Fruit fly (Drosophila melanogaster): ENCODE measurements around the gene CG34456.

CG34456 gene

dm6 chr3L:9396704-9397103 is 34.8 kb downstream of the CG34456 start:
- TF ChIP-seq cnc (optimal IDR thresholded peaks at IDR 0.05) (no peak), CG1620 (GFP tag; optimal IDR thresholded peaks at IDR 0.05) (no peak), tj (GFP tag; optimal IDR thresholded peaks at IDR 0.05) (peak; percentile 37), pad (GFP tag; optimal IDR thresholded peaks at IDR 0.05) (no peak), Mnt (GFP tag; optimal IDR thresholded peaks at IDR 0.05) (no peak), CG33017 (tag; optimal IDR thresholded peaks at IDR 0.05) (no peak), ovo (GFP tag; optimal IDR thresholded peaks at IDR 0.05) (no peak)

DNA sequence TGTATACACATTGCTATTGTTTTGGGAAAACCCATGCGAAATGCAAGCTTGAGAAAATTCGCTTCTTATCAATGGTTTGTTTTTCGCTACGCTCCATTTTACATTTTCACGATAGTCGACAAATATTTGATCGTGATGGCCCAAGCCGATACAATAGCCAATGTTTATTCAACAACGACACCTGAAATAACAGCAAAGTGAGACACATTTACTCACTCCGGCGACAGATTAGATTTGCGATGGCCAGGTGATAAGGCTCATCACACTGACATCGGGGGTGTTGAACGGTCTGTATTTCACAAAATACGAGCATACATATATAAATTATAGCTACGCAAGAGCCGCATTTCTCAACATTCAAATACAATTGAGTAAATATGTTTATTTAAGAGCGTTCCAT is 35.2 kb downstream of the CG34456 start:
- TF ChIP-seq Hr96 (GFP tag; optimal IDR thresholded peaks at IDR 0.05): no peak
- peak; percentile 72 for TF ChIP-seq CG11617 (GFP tag; optimal IDR thresholded peaks at IDR 0.05)
- TF ChIP-seq CG33017 (tag; optimal IDR thresholded peaks at IDR 0.05): peak; percentile 76
- TF ChIP-seq Mnt (GFP tag; optimal IDR thresholded peaks at IDR 0.05): peak; percentile 77
- TF ChIP-seq CG5204 (GFP tag; optimal IDR thresholded peaks at IDR 0.05): no peak
- peak; percentile 68 for TF ChIP-seq CG14711 (tag; optimal IDR thresholded peaks at IDR 0.05)
- TF ChIP-seq pad (GFP tag; optimal IDR thresholded peaks at IDR 0.05): peak; percentile 74
- peak; percentile 69 for TF ChIP-seq CG1620 (GFP tag; optimal IDR thresholded peaks at IDR 0.05)
- TF ChIP-seq bab1 (GFP tag; optimal IDR thresholded peaks at IDR 0.05): peak; percentile 57
- TF ChIP-seq cnc (optimal IDR thresholded peaks at IDR 0.05): no peak
- TF ChIP-seq kay (GFP tag; ENCODE audit: borderline replicate concordance): peak; percentile 92
- TF ChIP-seq cic (GFP tag; optimal IDR thresholded peaks at IDR 0.05): peak; percentile 92
- TF ChIP-seq Crg-1 (GFP tag; optimal IDR thresholded peaks at IDR 0.05): peak; percentile 86
- TF ChIP-seq tj (GFP tag; optimal IDR thresholded peaks at IDR 0.05): no peak
- peak; percentile 92 for TF ChIP-seq CG7045 (GFP tag; optimal IDR thresholded peaks at IDR 0.05)
- TF ChIP-seq toe (GFP tag; optimal IDR thresholded peaks at IDR 0.05): peak; percentile 36
- peak; percentile 94 for TF ChIP-seq CG12768 (GFP tag; optimal IDR thresholded peaks at IDR 0.05)
- peak; percentile 88 for TF ChIP-seq CG7101 (tag; optimal IDR thresholded peaks at IDR 0.05)
- TF ChIP-seq Clk (GFP tag; optimal IDR thresholded peaks at IDR 0.05): peak; percentile 72
- TF ChIP-seq ovo (GFP tag; optimal IDR thresholded peaks at IDR 0.05): peak; percentile 93

dm6 chr3L:9398028-9398427 is 36.1 kb downstream of the CG34456 start:
- no peak for TF ChIP-seq Crg-1 (GFP tag; optimal IDR thresholded peaks at IDR 0.05)
- no peak for TF ChIP-seq CG14711 (tag; optimal IDR thresholded peaks at IDR 0.05)
- no peak for TF ChIP-seq CG7045 (GFP tag; optimal IDR thresholded peaks at IDR 0.05)
- no peak for TF ChIP-seq toe (GFP tag; optimal IDR thresholded peaks at IDR 0.05)
- TF ChIP-seq tj (GFP tag; optimal IDR thresholded peaks at IDR 0.05): no peak
- no peak for TF ChIP-seq Hr96 (GFP tag; optimal IDR thresholded peaks at IDR 0.05)
- TF ChIP-seq CG1620 (GFP tag; optimal IDR thresholded peaks at IDR 0.05): no peak
- TF ChIP-seq Mnt (GFP tag; optimal IDR thresholded peaks at IDR 0.05): no peak
- TF ChIP-seq ovo (GFP tag; optimal IDR thresholded peaks at IDR 0.05): no peak
- no peak for TF ChIP-seq pad (GFP tag; optimal IDR thresholded peaks at IDR 0.05)
- no peak for TF ChIP-seq CG7101 (tag; optimal IDR thresholded peaks at IDR 0.05)
- no peak for TF ChIP-seq CG33017 (tag; optimal IDR thresholded peaks at IDR 0.05)

DNA sequence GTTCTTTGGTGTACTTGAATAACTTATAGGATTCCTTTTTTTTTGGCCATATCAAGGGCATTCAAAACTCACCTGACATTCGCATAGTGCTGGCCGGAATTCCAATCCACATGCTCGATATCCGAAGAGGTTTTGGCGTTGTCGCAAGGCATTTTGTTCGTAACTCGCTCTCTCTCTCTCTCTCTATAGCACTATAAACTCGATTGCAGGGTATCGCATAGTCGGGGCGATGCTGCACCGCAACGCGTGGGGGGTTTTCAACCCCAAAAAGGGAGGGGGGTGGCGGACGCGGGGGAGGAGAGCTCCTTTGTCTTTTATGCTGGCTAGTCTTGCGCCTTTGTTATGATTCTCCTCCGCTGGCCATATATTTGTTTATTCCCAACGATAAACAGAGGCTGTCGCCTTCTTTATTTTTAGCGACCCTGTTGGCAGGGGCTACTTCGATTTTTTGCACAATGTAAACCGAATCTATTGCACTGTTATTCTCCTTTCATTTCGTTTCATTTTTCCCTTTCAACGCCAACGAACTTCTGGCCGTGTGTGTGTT is 36.6 kb downstream of the CG34456 start:
- TF ChIP-seq toe (GFP tag; optimal IDR thresholded peaks at IDR 0.05): no peak
- TF ChIP-seq CG7045 (GFP tag; optimal IDR thresholded peaks at IDR 0.05): peak; percentile 45
- no peak for TF ChIP-seq cic (GFP tag; optimal IDR thresholded peaks at IDR 0.05)

dm6 chr3L:9399013-9399750 is 37.3 kb downstream of the CG34456 start, which contains the start of gene CG4080:
CG4080 (minus strand) TSS chr3L:9399227.
- TF ChIP-seq pad (GFP tag; optimal IDR thresholded peaks at IDR 0.05): no peak
- TF ChIP-seq bab1 (GFP tag; optimal IDR thresholded peaks at IDR 0.05): peak; percentile 42
- peak; percentile 38 for TF ChIP-seq cic (GFP tag; optimal IDR thresholded peaks at IDR 0.05)
- TF ChIP-seq kay (GFP tag; ENCODE audit: borderline replicate concordance): peak; percentile 98
- no peak for TF ChIP-seq Hr96 (GFP tag; optimal IDR thresholded peaks at IDR 0.05)
- peak; percentile 49 for TF ChIP-seq CG1620 (GFP tag; optimal IDR thresholded peaks at IDR 0.05)
- TF ChIP-seq CG14711 (tag; optimal IDR thresholded peaks at IDR 0.05): peak; percentile 43
- TF ChIP-seq Mnt (GFP tag; optimal IDR thresholded peaks at IDR 0.05): peak; percentile 63
- peak; percentile 33 for TF ChIP-seq Crg-1 (GFP tag; optimal IDR thresholded peaks at IDR 0.05)
- peak; percentile 49 for TF ChIP-seq CG33017 (tag; optimal IDR thresholded peaks at IDR 0.05)
- no peak for TF ChIP-seq CG5204 (GFP tag; optimal IDR thresholded peaks at IDR 0.05)
- TF ChIP-seq tj (GFP tag; optimal IDR thresholded peaks at IDR 0.05): no peak
- TF ChIP-seq toe (GFP tag; optimal IDR thresholded peaks at IDR 0.05): no peak
- no peak for TF ChIP-seq CG12768 (GFP tag; optimal IDR thresholded peaks at IDR 0.05)
- peak; percentile 37 for TF ChIP-seq CG7101 (tag; optimal IDR thresholded peaks at IDR 0.05)
- no peak for TF ChIP-seq cnc (optimal IDR thresholded peaks at IDR 0.05)
- TF ChIP-seq ovo (GFP tag; optimal IDR thresholded peaks at IDR 0.05): peak; percentile 39
- no peak for TF ChIP-seq Clk (GFP tag; optimal IDR thresholded peaks at IDR 0.05)
- no peak for TF ChIP-seq CG7045 (GFP tag; optimal IDR thresholded peaks at IDR 0.05)
- peak; percentile 76 for TF ChIP-seq CG11617 (GFP tag; optimal IDR thresholded peaks at IDR 0.05)

DNA sequence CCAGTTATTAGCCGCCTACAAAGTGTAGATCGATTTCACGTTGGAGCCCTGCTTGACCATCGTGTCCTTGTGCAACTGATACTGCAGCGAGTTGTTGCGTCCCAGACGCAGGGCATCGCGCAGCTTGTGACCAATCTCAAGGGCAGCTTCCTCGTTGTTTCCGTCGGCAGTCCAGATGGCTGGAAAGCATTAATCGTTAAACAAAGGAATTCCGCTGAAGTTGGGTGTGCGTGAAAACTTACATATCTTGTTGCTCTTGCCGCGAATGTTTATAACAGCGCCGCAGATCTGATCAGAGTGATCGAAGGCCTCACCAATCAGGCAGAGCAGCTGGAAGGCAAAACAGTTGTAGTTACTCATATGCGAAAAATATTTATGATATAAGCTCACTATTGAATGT is 37.9 kb downstream of the CG34456 start:
- TF ChIP-seq CG7101 (tag; optimal IDR thresholded peaks at IDR 0.05): no peak
- TF ChIP-seq tj (GFP tag; optimal IDR thresholded peaks at IDR 0.05): no peak
- TF ChIP-seq cnc (optimal IDR thresholded peaks at IDR 0.05): no peak
- no peak for TF ChIP-seq Mnt (GFP tag; optimal IDR thresholded peaks at IDR 0.05)
- no peak for TF ChIP-seq CG33017 (tag; optimal IDR thresholded peaks at IDR 0.05)
- no peak for TF ChIP-seq CG12768 (GFP tag; optimal IDR thresholded peaks at IDR 0.05)
- TF ChIP-seq CG1620 (GFP tag; optimal IDR thresholded peaks at IDR 0.05): no peak
- TF ChIP-seq Clk (GFP tag; optimal IDR thresholded peaks at IDR 0.05): no peak
- TF ChIP-seq pad (GFP tag; optimal IDR thresholded peaks at IDR 0.05): no peak
- TF ChIP-seq kay (GFP tag; ENCODE audit: borderline replicate concordance): no peak
- no peak for TF ChIP-seq bab1 (GFP tag; optimal IDR thresholded peaks at IDR 0.05)
- TF ChIP-seq CG5204 (GFP tag; optimal IDR thresholded peaks at IDR 0.05): no peak
- no peak for TF ChIP-seq Crg-1 (GFP tag; optimal IDR thresholded peaks at IDR 0.05)
- TF ChIP-seq CG14711 (tag; optimal IDR thresholded peaks at IDR 0.05): no peak
- no peak for TF ChIP-seq cic (GFP tag; optimal IDR thresholded peaks at IDR 0.05)

All from whole organism, adult.